Fruit fly (Drosophila melanogaster) whole organism, embryonic: Measurements from ENCODE around the gene Doc2.

Experiments
- Bteb2 ChIP-seq: fragments of 200-800 bp; sonication (Bioruptor generic); optimal IDR thresholded peaks from 2 replicates; lab custom pipeline; 2016; ENCODE audit warnings: missing biosample characterization, missing genetic modification characterization
- C15 ChIP-seq: fragments of 200-800 bp; sonication (Bioruptor generic); IDR thresholded peaks from 3 replicates; pipeline ENCODE4 v1.3.6; 2022; ENCODE audit warnings: missing biosample characterization, missing genetic modification characterization
- CG10147 ChIP-seq: fragments of 200-800 bp; sonication (Bioruptor generic); optimal IDR thresholded peaks from 2 replicates; lab custom pipeline; 2019; ENCODE audit warnings: missing biosample characterization, mild to moderate bottlenecking, missing genetic modification characterization, moderate library complexity
- CG1024 ChIP-seq: fragments of 200-800 bp; sonication (Bioruptor generic); IDR thresholded peaks from 2 replicates; pipeline ENCODE4 v1.3.6; 2022; ENCODE audit warnings: missing biosample characterization, missing genetic modification characterization
- CG11247 ChIP-seq: fragments of 200-800 bp; sonication (Bioruptor generic); IDR thresholded peaks from 2 replicates; pipeline ENCODE4 v1.3.6; 2022; ENCODE audit warnings: missing biosample characterization, missing genetic modification characterization
- CG12071 ChIP-seq: fragments of 200-800 bp; sonication (Bioruptor generic); optimal IDR thresholded peaks from 3 replicates; lab custom pipeline; 2018; ENCODE audit warnings: missing biosample characterization, mild to moderate bottlenecking, missing genetic modification characterization
- CG12299 ChIP-seq: fragments of 200-800 bp; sonication (Bioruptor generic); optimal IDR thresholded peaks from 2 replicates; lab custom pipeline; 2018; ENCODE audit warnings: missing biosample characterization, mild to moderate bottlenecking, missing genetic modification characterization
- CG1233 ChIP-seq: fragments of 200-800 bp; sonication (Bioruptor generic); optimal IDR thresholded peaks from 4 replicates; lab custom pipeline; 2018; ENCODE audit warnings: missing biosample characterization, mild to moderate bottlenecking, missing genetic modification characterization
- CG13296 ChIP-seq: fragments of 200-800 bp; sonication (Bioruptor generic); optimal IDR thresholded peaks from 3 replicates; lab custom pipeline; 2018; ENCODE audit warnings: missing biosample characterization, mild to moderate bottlenecking, missing genetic modification characterization
- CG14014 ChIP-seq: fragments of 200-800 bp; sonication (Bioruptor generic); IDR thresholded peaks from 2 replicates; pipeline ENCODE4 v1.3.6; 2022; ENCODE audit warnings: missing biosample characterization, missing genetic modification characterization
- CG15011 ChIP-seq: fragments of 200-800 bp; sonication (Bioruptor generic); optimal IDR thresholded peaks from 3 replicates; lab custom pipeline; 2018; ENCODE audit warnings: missing biosample characterization, mild to moderate bottlenecking, missing genetic modification characterization
- CG17568 ChIP-seq: fragments of 200-800 bp; sonication (Bioruptor generic); optimal IDR thresholded peaks from 2 replicates; lab custom pipeline; 2018; ENCODE audit warnings: missing biosample characterization, mild to moderate bottlenecking, missing genetic modification characterization, moderate library complexity
- CG2875 ChIP-seq: fragments of 200-800 bp; sonication (Bioruptor generic); optimal IDR thresholded peaks from 2 replicates; lab custom pipeline; 2017; ENCODE audit warnings: missing biosample characterization, mild to moderate bottlenecking, missing genetic modification characterization, missing genetic modification reagents
- CG31441 ChIP-seq: fragments of 200-800 bp; sonication (Bioruptor generic); IDR thresholded peaks from 2 replicates; pipeline ENCODE4 v1.3.6; 2022; ENCODE audit warnings: missing biosample characterization, missing genetic modification characterization
- CG34224 ChIP-seq: fragments of 200-800 bp; sonication (Bioruptor generic); IDR thresholded peaks from 3 replicates; pipeline ENCODE4 v1.3.6; 2022; ENCODE audit warnings: missing biosample characterization, missing genetic modification characterization; ENCODE audit not compliant: partially characterized antibody
- CG6175 ChIP-seq: fragments of 200-800 bp; sonication (Bioruptor generic); IDR thresholded peaks from 3 replicates; pipeline ENCODE4 v1.3.6; 2022; ENCODE audit warnings: missing biosample characterization, missing genetic modification characterization
- CG7963 ChIP-seq: fragments of 200-800 bp; sonication (Bioruptor generic); IDR thresholded peaks from 3 replicates; pipeline ENCODE4 v1.3.6; 2022; ENCODE audit warnings: missing biosample characterization, missing genetic modification characterization; ENCODE audit not compliant: partially characterized antibody
- CG8359 ChIP-seq: fragments of 200-800 bp; sonication (Bioruptor generic); optimal IDR thresholded peaks from 2 replicates; lab custom pipeline; 2017; ENCODE audit warnings: missing biosample characterization, mild to moderate bottlenecking, missing genetic modification characterization, borderline replicate concordance
- CG9437 ChIP-seq: fragments of 200-800 bp; sonication (Bioruptor generic); optimal IDR thresholded peaks from 2 replicates; lab custom pipeline; 2018; ENCODE audit warnings: missing biosample characterization, mild to moderate bottlenecking, missing genetic modification characterization
- CkIIα-i1 ChIP-seq: fragments of 200-800 bp; sonication (Bioruptor generic); IDR thresholded peaks from 2 replicates; pipeline ENCODE4 v1.3.6; 2022; ENCODE audit warnings: missing biosample characterization, missing genetic modification characterization
- CrebB ChIP-seq: fragments of 200-800 bp; sonication (Bioruptor generic); optimal IDR thresholded peaks from 3 replicates; lab custom pipeline; 2018; ENCODE audit warnings: missing biosample characterization, mild to moderate bottlenecking, missing genetic modification characterization
- Dip2 ChIP-seq: fragments of 200-800 bp; sonication (Bioruptor generic); IDR thresholded peaks from 2 replicates; pipeline ENCODE4 v1.3.6; 2022; ENCODE audit warnings: missing biosample characterization, missing genetic modification characterization
- Fer3 ChIP-seq: fragments of 200-800 bp; sonication (Bioruptor generic); optimal IDR thresholded peaks from 2 replicates; lab custom pipeline; 2018; ENCODE audit warnings: missing biosample characterization, mild to moderate bottlenecking, missing genetic modification characterization, moderate library complexity
- Lpt ChIP-seq: fragments of >200 bp; optimal IDR thresholded peaks from 2 replicates; lab custom pipeline; 2018; ENCODE audit warnings: missing biosample characterization, missing genetic modification characterization
- MTF-1 ChIP-seq: fragments of 200-800 bp; sonication (Bioruptor generic); optimal IDR thresholded peaks from 2 replicates; lab custom pipeline; 2018; ENCODE audit warnings: missing biosample characterization, mild to moderate bottlenecking, missing genetic modification characterization, borderline replicate concordance
- Mes4 ChIP-seq: fragments of 200-800 bp; sonication (Bioruptor generic); optimal IDR thresholded peaks from 2 replicates; lab custom pipeline; 2016; ENCODE audit warnings: missing biosample characterization, missing genetic modification characterization
- NC2α ChIP-seq: fragments of 200-800 bp; sonication (Bioruptor generic); optimal IDR thresholded peaks from 2 replicates; lab custom pipeline; 2016; ENCODE audit warnings: missing biosample characterization, missing genetic modification characterization
- Oaz ChIP-seq: fragments of 200-800 bp; sonication (Bioruptor generic); IDR thresholded peaks from 2 replicates; pipeline ENCODE4 v1.3.6; 2022; ENCODE audit warnings: missing biosample characterization, missing genetic modification characterization
- Pdp1 ChIP-seq, 2 experiments: fragments of 200-800 bp; sonication (Bioruptor generic); optimal IDR thresholded peaks; 3 replicates each; lab custom pipeline; 2016; ENCODE audit warnings: missing biosample characterization in 2 of 2, missing genetic modification characterization in 2 of 2, mild to moderate bottlenecking in 1 of 2, moderate library complexity in 1 of 2
- Sox100B ChIP-seq: fragments of 200-800 bp; sonication (Bioruptor generic); optimal IDR thresholded peaks from 3 replicates; lab custom pipeline; 2018; ENCODE audit warnings: missing biosample characterization, mild to moderate bottlenecking, missing genetic modification characterization
- bowl ChIP-seq: fragments of 200-800 bp; sonication (Bioruptor generic); IDR thresholded peaks from 2 replicates; pipeline ENCODE4 v1.3.6; 2022; ENCODE audit warnings: missing biosample characterization, missing genetic modification characterization
- cas ChIP-seq: fragments of 200-800 bp; sonication (Bioruptor generic); IDR thresholded peaks from 2 replicates; pipeline ENCODE4 v1.3.6; 2022; ENCODE audit warnings: missing biosample characterization, missing genetic modification characterization
- dimm ChIP-seq: fragments of 200-800 bp; sonication (Bioruptor generic); IDR thresholded peaks from 2 replicates; pipeline ENCODE4 v1.3.6; 2022; ENCODE audit warnings: missing biosample characterization, missing genetic modification characterization
- gt ChIP-seq: fragments of 200-800 bp; sonication (Bioruptor generic); IDR thresholded peaks from 2 replicates; pipeline ENCODE4 v1.3.6; 2022; ENCODE audit warnings: missing biosample characterization, missing genetic modification characterization
- insv ChIP-seq, 2 experiments: fragments of 200-800 bp; sonication (Bioruptor generic); optimal IDR thresholded peaks; 3 replicates each; lab custom pipeline; 2016 to 2018; ENCODE audit warnings: missing biosample characterization in 2 of 2, missing genetic modification characterization in 2 of 2
- maf-S ChIP-seq: fragments of 200-800 bp; sonication (Bioruptor generic); optimal IDR thresholded peaks from 2 replicates; lab custom pipeline; 2016; ENCODE audit warnings: missing biosample characterization, missing genetic modification characterization
- nerfin-1 ChIP-seq: fragments of 200-800 bp; sonication (Bioruptor generic); optimal IDR thresholded peaks from 3 replicates; lab custom pipeline; 2019; ENCODE audit warnings: missing biosample characterization, mild to moderate bottlenecking, missing genetic modification characterization, moderate library complexity
- onecut ChIP-seq: fragments of 200-800 bp; sonication (Bioruptor generic); IDR thresholded peaks from 2 replicates; pipeline ENCODE4 v1.3.6; 2022; ENCODE audit warnings: missing biosample characterization, missing genetic modification characterization
- pita ChIP-seq: fragments of 200-800 bp; sonication (Bioruptor generic); optimal IDR thresholded peaks from 2 replicates; lab custom pipeline; 2017; ENCODE audit warnings: missing biosample characterization, mild to moderate bottlenecking, missing genetic modification characterization
- psq ChIP-seq: fragments of 200-800 bp; sonication (Bioruptor generic); optimal IDR thresholded peaks from 2 replicates; lab custom pipeline; 2017; ENCODE audit warnings: missing biosample characterization, missing genetic modification characterization
- pzg ChIP-seq: fragments of 200-800 bp; sonication (Bioruptor generic); optimal IDR thresholded peaks from 3 replicates; lab custom pipeline; 2018; ENCODE audit warnings: missing biosample characterization, mild to moderate bottlenecking, missing genetic modification characterization, moderate library complexity
- repo ChIP-seq: fragments of 200-800 bp; sonication (Bioruptor generic); optimal IDR thresholded peaks from 2 replicates; lab custom pipeline; 2016; ENCODE audit warnings: missing biosample characterization, missing genetic modification characterization
- sima ChIP-seq: fragments of 200-800 bp; sonication (Bioruptor generic); optimal IDR thresholded peaks from 2 replicates; lab custom pipeline; 2016; ENCODE audit warnings: missing biosample characterization, missing genetic modification characterization
- slou ChIP-seq: fragments of 200-800 bp; sonication (Bioruptor generic); optimal IDR thresholded peaks from 3 replicates; lab custom pipeline; 2016; ENCODE audit warnings: missing biosample characterization, missing genetic modification characterization
- sob ChIP-seq: fragments of 200-800 bp; sonication (Bioruptor generic); IDR thresholded peaks from 2 replicates; pipeline ENCODE4 v1.3.6; 2022; ENCODE audit warnings: missing biosample characterization, missing genetic modification characterization
- sr ChIP-seq: fragments of 200-800 bp; sonication (Bioruptor generic); IDR thresholded peaks from 3 replicates; pipeline ENCODE4 v1.3.6; 2022; ENCODE audit warnings: missing biosample characterization, missing genetic modification characterization
- tna ChIP-seq: fragments of 200-800 bp; sonication (Bioruptor generic); IDR thresholded peaks from 2 replicates; pipeline ENCODE4 v1.3.6; 2022; ENCODE audit warnings: missing biosample characterization, missing genetic modification characterization; ENCODE audit not compliant: partially characterized antibody
- trh ChIP-seq: fragments of 200-800 bp; sonication (Bioruptor generic); optimal IDR thresholded peaks from 2 replicates; lab custom pipeline; 2016; ENCODE audit warnings: missing biosample characterization, missing genetic modification characterization
- vvl ChIP-seq: fragments of 200-800 bp; sonication (Bioruptor generic); IDR thresholded peaks from 2 replicates; pipeline ENCODE4 v1.3.6; 2022; ENCODE audit warnings: missing biosample characterization, missing genetic modification characterization
- z ChIP-seq: fragments of 200-800 bp; sonication (Bioruptor generic); IDR thresholded peaks from 3 replicates; pipeline ENCODE4 v1.3.6; 2022; ENCODE audit warnings: missing biosample characterization, missing genetic modification characterization
- zf30C ChIP-seq: fragments of 200-800 bp; sonication (Bioruptor generic); optimal IDR thresholded peaks from 3 replicates; lab custom pipeline; 2018; ENCODE audit warnings: missing biosample characterization, mild to moderate bottlenecking, missing genetic modification characterization

Doc2 gene

dm6 chr3L:8997686-8998239 lies 21.3 kb downstream of the Doc2 start, which contains the start of the genes smg and CG5087 (continued):
- TF ChIP-seq CrebB (tag; lab: Kevin White, UChicago) (peak; percentile 24), CG9437 (GFP tag; lab: Kevin White, UChicago) (no peak), C15 (no peak), insv (GFP tag; optimal IDR thresholded peaks at IDR 0.05; lab: Kevin White, UChicago) (peak in 1 of 2 experiments; percentile 92), pita (peak; percentile 97), Lpt (GFP tag; lab: Kevin White, UChicago) (no peak), CG1233 (GFP tag; lab: Kevin White, UChicago) (no peak), Sox100B (GFP tag; lab: Kevin White, UChicago) (no peak), CG14014 (GFP tag; lab: Robert Waterston, UW) (no peak), CG12071 (no peak), dimm (no peak), psq (GFP tag; lab: Kevin White, UChicago) (peak; percentile 15), trh (GFP tag; lab: Kevin White, UChicago) (no peak), maf-S (GFP tag; lab: Kevin White, UChicago) (peak; percentile 62), Fer3 (tag; lab: Kevin White, UChicago) (no peak), gt (GFP tag; lab: Robert Waterston, UW) (no peak), NC2α (GFP tag; lab: Kevin White, UChicago) (no peak), tna (GFP tag; lab: Robert Waterston, UW) (peak; percentile 53; the same call in 1 of the 2 replicates), cas (GFP tag; lab: Robert Waterston, UW) (0 out of 2 replicates have a peak, but pooled peaks have one; percentile 25), CG15011 (GFP tag; lab: Kevin White, UChicago) (no peak), Pdp1 (GFP tag; optimal IDR thresholded peaks at IDR 0.05; lab: Kevin White, UChicago) (peak in 1 of 2 experiments; percentile 67), MTF-1 (no peak), CkIIα-i1 (GFP tag; lab: Robert Waterston, UW) (no peak), CG10147 (GFP tag; lab: Kevin White, UChicago) (no peak), Oaz (GFP tag; lab: Robert Waterston, UW) (no peak), onecut (peak; percentile 63), repo (GFP tag; lab: Kevin White, UChicago) (peak; percentile 63), CG2875 (GFP tag; lab: Kevin White, UChicago) (no peak), zf30C (GFP tag; lab: Kevin White, UChicago) (no peak), pzg (GFP tag; lab: Kevin White, UChicago) (peak; percentile 100), Mes4 (peak; percentile 23), bowl (GFP tag; lab: Robert Waterston, UW) (no peak), CG31441 (GFP tag; lab: Robert Waterston, UW) (no peak), z (GFP tag; lab: Robert Waterston, UW) (no peak), Dip2 (GFP tag; lab: Robert Waterston, UW) (no peak), CG34224 (GFP tag; lab: Robert Waterston, UW) (no peak; the same call in 2 of the 3 replicates), CG12299 (tag; lab: Kevin White, UChicago) (peak; percentile 35), nerfin-1 (tag; lab: Kevin White, UChicago) (no peak), CG17568 (no peak), CG8359 (GFP tag; lab: Kevin White, UChicago) (no peak), sob (GFP tag; lab: Robert Waterston, UW) (peak; percentile 70), sr (GFP tag; lab: Robert Waterston, UW) (no peak), Bteb2 (GFP tag; lab: Kevin White, UChicago) (peak; percentile 16), CG6175 (GFP tag; lab: Robert Waterston, UW) (no peak), vvl (GFP tag; lab: Robert Waterston, UW) (peak; percentile 85), CG1024 (GFP tag; lab: Robert Waterston, UW) (no peak), CG7963 (peak; percentile 42; the same call in 2 of the 3 replicates), CG13296 (GFP tag; lab: Kevin White, UChicago) (peak; percentile 48), slou (GFP tag; lab: Kevin White, UChicago) (no peak), sima (GFP tag; lab: Kevin White, UChicago) (no peak), CG11247 (peak; percentile 36; the same call in 1 of the 2 replicates)
